Worm (Caenorhabditis elegans) whole organism, L1 larva: ENCODE data around the gene F27D9.13.

Source experiments
- C16A3.4 ChIP-seq: fragments of 150-350 bp; optimal IDR thresholded peaks from 2 replicates; lab custom pipeline; 2014; ENCODE audit warnings: missing biosample characterization, missing genetic modification characterization
- aha-1 ChIP-seq: fragments of 150-350 bp; optimal IDR thresholded peaks from 2 replicates; lab custom pipeline; 2014; ENCODE audit warnings: missing biosample characterization, missing genetic modification characterization
- alr-1 ChIP-seq: fragments of 200-800 bp; sonication (Bioruptor generic); optimal IDR thresholded peaks from 2 replicates; lab custom pipeline; 2018; ENCODE audit warnings: borderline replicate concordance, mild to moderate bottlenecking, missing genetic modification characterization, missing compliant biosample characterization
- ceh-63 ChIP-seq: fragments of 200-800 bp; sonication (Bioruptor generic); optimal IDR thresholded peaks from 2 replicates; lab custom pipeline; 2018; ENCODE audit warnings: mild to moderate bottlenecking, missing genetic modification characterization, missing compliant biosample characterization
- dpl-1 ChIP-seq, 3 experiments: fragments of 150-350 bp in 2 of 3; sonication (generic microtip) in 1 of 3; optimal IDR thresholded peaks; 2 replicates each; lab custom pipeline; 2014 to 2017; ENCODE audit warnings: missing biosample characterization in 3 of 3, missing genetic modification characterization in 3 of 3, missing genetic modification reagents in 3 of 3
- efl-1 ChIP-seq, 4 experiments: fragments of 150-350 bp; optimal IDR thresholded peaks in 3 of 4; peaks in 1 of 4; 1 replicate in 1 of 4; 2 replicates in 3 of 4; lab custom pipeline; 2014; ENCODE audit warnings: missing biosample characterization in 2 of 4, missing genetic modification characterization in 2 of 4, missing genetic modification reagents in 2 of 4
- efl-3 ChIP-seq: fragments of 200-800 bp; sonication (Bioruptor generic); optimal IDR thresholded peaks from 2 replicates; lab custom pipeline; 2018; ENCODE audit warnings: mild to moderate bottlenecking, missing genetic modification characterization, missing compliant biosample characterization
- egl-27 ChIP-seq, 2 experiments: fragments of 150-350 bp in 1 of 2; sonication (generic microtip); optimal IDR thresholded peaks; 3 replicates each; lab custom pipeline; 2017 to 2018; ENCODE audit warnings: missing biosample characterization in 2 of 2, missing genetic modification characterization in 2 of 2, missing genetic modification reagents in 2 of 2
- elt-3 ChIP-seq, 6 experiments: fragments of 150-350 bp in 1 of 6; sonication (generic microtip); optimal IDR thresholded peaks; 2 replicates each; lab custom pipeline; 2017 to 2018; ENCODE audit warnings: missing biosample characterization in 6 of 6, missing genetic modification characterization in 6 of 6, inconsistent platforms in 1 of 6
- fkh-4 ChIP-seq: sonication (generic microtip); optimal IDR thresholded peaks from 2 replicates; lab custom pipeline; 2016; ENCODE audit warnings: missing compliant biosample characterization, missing genetic modification characterization, borderline replicate concordance
- fkh-8 ChIP-seq: sonication (generic microtip); optimal IDR thresholded peaks from 2 replicates; lab custom pipeline; 2016; ENCODE audit warnings: mild to moderate bottlenecking, missing genetic modification characterization, missing compliant biosample characterization
- grh-1 ChIP-seq: fragments of 200-800 bp; sonication (Bioruptor generic); IDR thresholded peaks from 2 replicates; pipeline ENCODE4 v1.3.6; 2022; ENCODE audit warnings: missing genetic modification reagents, missing genetic modification characterization, missing compliant biosample characterization
- hlh-17 ChIP-seq: fragments of 200-800 bp; sonication (Bioruptor generic); optimal IDR thresholded peaks from 2 replicates; lab custom pipeline; 2018; ENCODE audit warnings: missing genetic modification characterization, mild to moderate bottlenecking, missing compliant biosample characterization, moderate library complexity, borderline replicate concordance
- hlh-4 ChIP-seq: sonication (generic microtip); optimal IDR thresholded peaks from 2 replicates; lab custom pipeline; 2016; ENCODE audit warnings: mild to moderate bottlenecking, missing genetic modification characterization, missing compliant biosample characterization
- jun-1 ChIP-seq: fragments of 150-350 bp; optimal IDR thresholded peaks from 2 replicates; lab custom pipeline; 2014; ENCODE audit warnings: missing biosample characterization, missing genetic modification reagents, missing genetic modification characterization
- lin-13 ChIP-seq: fragments of 150-350 bp; optimal IDR thresholded peaks from 2 replicates; lab custom pipeline; 2014; ENCODE audit warnings: missing biosample characterization, missing genetic modification reagents, missing genetic modification characterization
- lin-14 ChIP-seq: fragments of 200-800 bp; sonication (Bioruptor generic); optimal IDR thresholded peaks from 2 replicates; lab custom pipeline; 2018; ENCODE audit warnings: mild to moderate bottlenecking, missing genetic modification characterization, moderate library complexity, missing compliant biosample characterization
- lin-35 ChIP-seq, 2 experiments: fragments of 150-350 bp; optimal IDR thresholded peaks; 2 replicates each; lab custom pipeline; 2014; ENCODE audit warnings: missing biosample characterization in 2 of 2, missing genetic modification characterization in 2 of 2, missing genetic modification reagents in 2 of 2
- lin-39 ChIP-seq: fragments of 150-350 bp; optimal IDR thresholded peaks from 2 replicates; lab custom pipeline; 2014; ENCODE audit warnings: missing biosample characterization, missing genetic modification reagents, missing genetic modification characterization
- lsy-2 ChIP-seq, 2 experiments: fragments of 150-350 bp; optimal IDR thresholded peaks; 2 replicates each; lab custom pipeline; 2014; ENCODE audit warnings: missing biosample characterization in 2 of 2, missing genetic modification characterization in 2 of 2
- mab-9 ChIP-seq: fragments of 200-800 bp; sonication (Bioruptor generic); IDR thresholded peaks from 2 replicates; pipeline ENCODE4 v1.3.6; 2022; ENCODE audit warnings: missing genetic modification reagents, missing genetic modification characterization, missing compliant biosample characterization
- mep-1 ChIP-seq: fragments of 150-350 bp; optimal IDR thresholded peaks from 2 replicates; lab custom pipeline; 2014; ENCODE audit warnings: missing biosample characterization, missing genetic modification characterization
- nhr-19 ChIP-seq: fragments of 200-800 bp; sonication (Bioruptor generic); conservative IDR thresholded peaks from 2 replicates; pipeline ENCODE4 v1.3.6; 2022; ENCODE audit warnings: missing genetic modification characterization, missing compliant biosample characterization
- nhr-20 ChIP-seq: sonication (generic microtip); optimal IDR thresholded peaks from 2 replicates; lab custom pipeline; 2016; ENCODE audit warnings: mild to moderate bottlenecking, missing genetic modification characterization, missing compliant biosample characterization
- nhr-237 ChIP-seq: fragments of 150-350 bp; optimal IDR thresholded peaks from 2 replicates; lab custom pipeline; 2014; ENCODE audit warnings: missing biosample characterization, missing genetic modification characterization
- nhr-28 ChIP-seq: fragments of 150-350 bp; optimal IDR thresholded peaks from 2 replicates; lab custom pipeline; 2014; ENCODE audit warnings: missing biosample characterization, missing genetic modification characterization
- nhr-47 ChIP-seq: sonication (generic microtip); optimal IDR thresholded peaks from 2 replicates; lab custom pipeline; 2016; ENCODE audit warnings: mild to moderate bottlenecking, missing genetic modification characterization, moderate library complexity, missing compliant biosample characterization
- nhr-71 ChIP-seq: sonication (generic microtip); optimal IDR thresholded peaks from 2 replicates; lab custom pipeline; 2016; ENCODE audit warnings: mild to moderate bottlenecking, missing genetic modification characterization, moderate library complexity, missing compliant biosample characterization
- nhr-84 ChIP-seq: sonication (generic microtip); optimal IDR thresholded peaks from 2 replicates; lab custom pipeline; 2017; ENCODE audit warnings: missing biosample characterization, missing genetic modification characterization
- nhr-85 ChIP-seq: sonication (generic microtip); peaks from one replicate; lab custom pipeline; 2016; ENCODE audit warnings: missing genetic modification characterization, inconsistent platforms, missing compliant biosample characterization
- nhr-90 ChIP-seq: sonication (generic microtip); optimal IDR thresholded peaks from 2 replicates; lab custom pipeline; 2016; ENCODE audit warnings: mild to moderate bottlenecking, missing genetic modification characterization, missing compliant biosample characterization; ENCODE audit not compliant: poor library complexity
- pax-3 ChIP-seq: fragments of 200-800 bp; sonication (Bioruptor generic); optimal IDR thresholded peaks from 2 replicates; lab custom pipeline; 2018; ENCODE audit warnings: mild to moderate bottlenecking, missing genetic modification characterization, moderate library complexity, missing compliant biosample characterization
- pqm-1 ChIP-seq: sonication (generic microtip); optimal IDR thresholded peaks from 3 replicates; lab custom pipeline; 2017; ENCODE audit warnings: missing biosample characterization, missing genetic modification characterization
- snpc-4 ChIP-seq: fragments of 150-350 bp; optimal IDR thresholded peaks from 2 replicates; lab custom pipeline; 2014; ENCODE audit warnings: missing biosample characterization, missing genetic modification characterization
- snu-23 ChIP-seq: sonication (generic microtip); optimal IDR thresholded peaks from 2 replicates; lab custom pipeline; 2016; ENCODE audit warnings: missing genetic modification characterization, missing compliant biosample characterization
- sptf-1 ChIP-seq: fragments of 150-350 bp; optimal IDR thresholded peaks from 2 replicates; lab custom pipeline; 2014; ENCODE audit warnings: missing biosample characterization, missing genetic modification characterization
- sup-37 ChIP-seq: fragments of 200-800 bp; sonication (Bioruptor generic); optimal IDR thresholded peaks from 2 replicates; lab custom pipeline; 2018; ENCODE audit warnings: mild to moderate bottlenecking, missing genetic modification characterization, missing compliant biosample characterization
- swsn-7 ChIP-seq: sonication (generic microtip); optimal IDR thresholded peaks from 2 replicates; lab custom pipeline; 2016; ENCODE audit warnings: missing genetic modification characterization, missing compliant biosample characterization
- tbx-2 ChIP-seq: sonication (generic microtip); optimal IDR thresholded peaks from 2 replicates; lab custom pipeline; 2016; ENCODE audit warnings: missing genetic modification characterization, missing compliant biosample characterization
- unc-130 ChIP-seq: fragments of 150-350 bp; optimal IDR thresholded peaks from 2 replicates; lab custom pipeline; 2017; ENCODE audit warnings: missing biosample characterization, missing genetic modification characterization, inconsistent platforms
- unc-30 ChIP-seq: sonication (generic microtip); optimal IDR thresholded peaks from 2 replicates; lab custom pipeline; 2017; ENCODE audit warnings: missing biosample characterization, missing genetic modification characterization
- unc-86 ChIP-seq: sonication (generic microtip); optimal IDR thresholded peaks from 2 replicates; lab custom pipeline; 2016; ENCODE audit warnings: missing genetic modification characterization, missing compliant biosample characterization
- xbp-1 ChIP-seq: sonication (generic microtip); optimal IDR thresholded peaks from 2 replicates; lab custom pipeline; 2016; ENCODE audit warnings: missing genetic modification characterization, missing compliant biosample characterization
- zip-4 ChIP-seq: fragments of 200-800 bp; sonication (Bioruptor generic); optimal IDR thresholded peaks from 2 replicates; lab custom pipeline; 2018; ENCODE audit warnings: mild to moderate bottlenecking, missing genetic modification characterization, moderate library complexity, missing compliant biosample characterization
- ztf-11 ChIP-seq, 2 experiments: sonication (generic microtip); optimal IDR thresholded peaks; 2 replicates each; lab custom pipeline; 2016 to 2017; ENCODE audit warnings: missing genetic modification characterization in 2 of 2, missing biosample characterization in 1 of 2, missing compliant biosample characterization in 1 of 2
- ztf-4 ChIP-seq: fragments of 150-350 bp; optimal IDR thresholded peaks from 2 replicates; lab custom pipeline; 2014; ENCODE audit warnings: missing biosample characterization, missing genetic modification characterization

Gene F27D9.13

ce11 chrX:7660919-7661557, 6.2 kb downstream of the F27D9.13 start, which contains the start of gene pcca-1 (continued):
- TF ChIP-seq nhr-237 (tag; lab: Kevin White, UChicago) (no peak), unc-130 (peak; percentile 34), jun-1 (no peak), fkh-8 (no peak), tbx-2 (tag; lab: Kevin White, UChicago) (no peak), snu-23 (peak; percentile 5), ceh-63 (no peak), nhr-71 (tag; lab: Kevin White, UChicago) (peak; percentile 1), nhr-84 (tag; lab: Kevin White, UChicago) (no peak), lin-14 (peak; percentile 67), efl-1 (optimal IDR thresholded peaks at IDR 0.05; lab: Kevin White, UChicago) (no peak), efl-1 (GFP tag; optimal IDR thresholded peaks at IDR 0.05 in 1 of 2; lab: Kevin White, UChicago) (no peak), egl-27 (tag; optimal IDR thresholded peaks at IDR 0.05; lab: Kevin White, UChicago) (no peak), unc-30 (tag; lab: Kevin White, UChicago) (no peak), hlh-4 (tag; lab: Kevin White, UChicago) (no peak), nhr-28 (tag; lab: Kevin White, UChicago) (no peak), hlh-17 (GFP tag; lab: Kevin White, UChicago) (no peak), sptf-1 (no peak), lin-39 (no peak), snpc-4 (tag; lab: Kevin White, UChicago) (no peak), nhr-19 (no peak; the same call in 1 of the 2 replicates), elt-3 (tag; optimal IDR thresholded peaks at IDR 0.05; lab: Kevin White, UChicago) (no peak), nhr-47 (tag; lab: Kevin White, UChicago) (no peak), xbp-1 (no peak), fkh-4 (tag; lab: Kevin White, UChicago) (no peak), mep-1 (tag; lab: Kevin White, UChicago) (no peak), ztf-4 (tag; lab: Kevin White, UChicago) (no peak), mab-9 (GFP tag; lab: Robert Waterston, UW) (no peak), sup-37 (no peak), zip-4 (GFP tag; lab: Kevin White, UChicago) (no peak), grh-1 (GFP tag; lab: Robert Waterston, UW) (no peak), nhr-90 (tag; lab: Kevin White, UChicago) (no peak), aha-1 (tag; lab: Kevin White, UChicago) (peak; percentile 85), pax-3 (tag; lab: Kevin White, UChicago) (no peak), lin-35 (GFP tag; optimal IDR thresholded peaks at IDR 0.05; lab: Kevin White, UChicago) (no peak), nhr-20 (tag; lab: Kevin White, UChicago) (no peak)

- peak; percentile 29 for TF ChIP-seq unc-130
- TF ChIP-seq ztf-11 (tag; optimal IDR thresholded peaks at IDR 0.05; lab: Kevin White, UChicago) = no peak
- TF ChIP-seq dpl-1 (GFP tag; optimal IDR thresholded peaks at IDR 0.05; lab: Kevin White, UChicago) = no peak
- peak; percentile 69 for TF ChIP-seq nhr-71 (tag; lab: Kevin White, UChicago)
- TF ChIP-seq swsn-7 (tag; lab: Kevin White, UChicago) = peak; percentile 1
- TF ChIP-seq nhr-85 (tag; lab: Kevin White, UChicago) = no peak
- no peak for TF ChIP-seq egl-27 (tag; optimal IDR thresholded peaks at IDR 0.05; lab: Kevin White, UChicago)
- no peak for TF ChIP-seq unc-86
- peak in 1 of 2 experiments; percentile 60 for TF ChIP-seq lin-35 (GFP tag; optimal IDR thresholded peaks at IDR 0.05; lab: Kevin White, UChicago)
- TF ChIP-seq elt-3 (tag; optimal IDR thresholded peaks at IDR 0.05; lab: Kevin White, UChicago) = peak in 2 of 6 experiments; percentile 24 to 30
- TF ChIP-seq nhr-90 (tag; lab: Kevin White, UChicago) = peak; percentile 36
- TF ChIP-seq pqm-1 = no peak
- TF ChIP-seq nhr-20 (tag; lab: Kevin White, UChicago) = peak; percentile 75
- TF ChIP-seq lin-14 = peak; percentile 59
- peak; percentile 6 to 22 for TF ChIP-seq lsy-2 (tag; optimal IDR thresholded peaks at IDR 0.05; lab: Kevin White, UChicago)
- peak; percentile 7 for TF ChIP-seq C16A3.4 (tag; lab: Kevin White, UChicago)
- TF ChIP-seq efl-3 = no peak
- TF ChIP-seq alr-1 (tag; lab: Kevin White, UChicago) = no peak
- no peak for TF ChIP-seq lin-13
- peak; percentile 17 for TF ChIP-seq mep-1 (tag; lab: Kevin White, UChicago)
- TF ChIP-seq mab-9 (GFP tag; lab: Robert Waterston, UW) = no peak
- peak; percentile 74 for TF ChIP-seq snu-23
- peak; percentile 58 for TF ChIP-seq nhr-19
- TF ChIP-seq efl-1 (optimal IDR thresholded peaks at IDR 0.05; lab: Kevin White, UChicago) = no peak
- peak in 1 of 2 experiments; percentile 91 for TF ChIP-seq efl-1 (GFP tag; optimal IDR thresholded peaks at IDR 0.05 in 1 of 2; lab: Kevin White, UChicago)
Observed at ce11 chrX:7659591-7660433, 7.4 kb downstream of the F27D9.13 start.
